Fruit fly (Drosophila melanogaster): ENCODE results near the gene RpL40.

The RpL40 gene

dm6 chr2L:4224158-4224799 lies 3.2 kb upstream of the RpL40 start (continued):
- TF ChIP-seq Optix (GFP tag; IDR thresholded peaks at IDR 0.05) (no peak), CkIIα-i1 (GFP tag; IDR thresholded peaks at IDR 0.05) (no peak), Xrp1 (GFP tag; IDR thresholded peaks at IDR 0.05) (no peak), Vsx1 (GFP tag; optimal IDR thresholded peaks at IDR 0.05) (peak; percentile 37), Hey (tag; optimal IDR thresholded peaks at IDR 0.05) (no peak), Adf1 (GFP tag; IDR thresholded peaks at IDR 0.05) (no peak), crol (GFP tag; IDR thresholded peaks at IDR 0.05) (no peak), Side (GFP tag; optimal IDR thresholded peaks at IDR 0.05) (peak; percentile 22), slbo (GFP tag; IDR thresholded peaks at IDR 0.05) (peak; percentile 55), CG12391 (tag; optimal IDR thresholded peaks at IDR 0.05) (peak; percentile 29), Bgb (GFP tag; IDR thresholded peaks at IDR 0.05; ENCODE audit: partially characterized antibody) (peak; percentile 41; the same call in 1 of the 2 replicates), TFAM (GFP tag; optimal IDR thresholded peaks at IDR 0.05) (no peak), CG17328 (GFP tag; IDR thresholded peaks at IDR 0.05) (no peak), CG13287 (GFP tag; IDR thresholded peaks at IDR 0.05; ENCODE audit: partially characterized antibody) (no peak), CG17359 (tag; optimal IDR thresholded peaks at IDR 0.05) (peak; percentile 37), CG15011 (GFP tag; optimal IDR thresholded peaks at IDR 0.05) (no peak), btn (GFP tag; optimal IDR thresholded peaks at IDR 0.05) (no peak), so (GFP tag; IDR thresholded peaks at IDR 0.05) (peak; percentile 31; the same call in 1 of the 3 replicates), en (GFP tag; optimal IDR thresholded peaks at IDR 0.05) (no peak), yki (optimal IDR thresholded peaks at IDR 0.05) (no peak), repo (GFP tag; optimal IDR thresholded peaks at IDR 0.05) (no peak), CG9215 (GFP tag; IDR thresholded peaks at IDR 0.05) (no peak), CoRest (tag; optimal IDR thresholded peaks at IDR 0.05) (peak; percentile 22), CG15696 (tag; optimal IDR thresholded peaks at IDR 0.05) (no peak), tio (GFP tag; optimal IDR thresholded peaks at IDR 0.05) (no peak), Rfx (GFP tag; IDR thresholded peaks at IDR 0.05) (peak; percentile 69), HLH3B (GFP tag; IDR thresholded peaks at IDR 0.05) (no peak), toy (GFP tag; IDR thresholded peaks at IDR 0.05) (no peak), CG32767 (GFP tag; IDR thresholded peaks at IDR 0.05) (no peak), CG6254 (GFP tag; optimal IDR thresholded peaks at IDR 0.05) (no peak), CG7786 (GFP tag; optimal IDR thresholded peaks at IDR 0.05) (peak; percentile 7), CG11093 (GFP tag; IDR thresholded peaks at IDR 0.05) (no peak), CG8924 (tag; optimal IDR thresholded peaks at IDR 0.05) (peak; percentile 15), crp (GFP tag; optimal IDR thresholded peaks at IDR 0.05) (no peak), lilli (GFP tag; optimal IDR thresholded peaks at IDR 0.05) (peak; percentile 63), CG18476 (GFP tag; optimal IDR thresholded peaks at IDR 0.05) (no peak), grau (tag; optimal IDR thresholded peaks at IDR 0.05) (peak; percentile 4), CG10959 (GFP tag; IDR thresholded peaks at IDR 0.05) (no peak), D (optimal IDR thresholded peaks at IDR 0.05) (no peak), D (GFP tag; optimal IDR thresholded peaks at IDR 0.05) (no peak), az2 (GFP tag; optimal IDR thresholded peaks at IDR 0.05) (peak; percentile 30), CG9817 (tag; optimal IDR thresholded peaks at IDR 0.05) (no peak), exex (tag; optimal IDR thresholded peaks at IDR 0.05) (peak; percentile 96), trh (GFP tag; optimal IDR thresholded peaks at IDR 0.05) (no peak), CG9609 (GFP tag; optimal IDR thresholded peaks at IDR 0.05) (no peak), amos (GFP tag; IDR thresholded peaks at IDR 0.05; ENCODE audit: partially characterized antibody) (no peak), pzg (GFP tag; optimal IDR thresholded peaks at IDR 0.05) (peak; percentile 56), seq (GFP tag; IDR thresholded peaks at IDR 0.05) (no peak), nau (GFP tag; optimal IDR thresholded peaks at IDR 0.05) (peak; percentile 51), CG11456 (GFP tag; IDR thresholded peaks at IDR 0.05) (no peak), sens-2 (GFP tag; IDR thresholded peaks at IDR 0.05) (no peak), jing (GFP tag; optimal IDR thresholded peaks at IDR 0.05) (no peak)

All from whole organism, embryonic.